Worm (Caenorhabditis elegans): ENCODE measurements around the gene lro-1.

Gene lro-1

ce11 chrX:6247869-6248268 lies 24.0 kb upstream of the lro-1 start:
- TF ChIP-seq T22C8.4 (GFP tag; IDR thresholded peaks at IDR 0.05) (no peak), ref-1 (GFP tag; conservative IDR thresholded peaks at IDR 0.05) (no peak), ztf-29 (GFP tag; IDR thresholded peaks at IDR 0.05) (no peak), tab-1 (GFP tag; IDR thresholded peaks at IDR 0.05) (no peak), flt-1 (GFP tag; IDR thresholded peaks at IDR 0.05) (no peak)

ce11 chrX:6248778-6249658 lies 22.9 kb upstream of the lro-1 start:
- TF ChIP-seq ztf-29 (GFP tag; IDR thresholded peaks at IDR 0.05) (no peak), med-1 (GFP tag; optimal IDR thresholded peaks at IDR 0.05; ENCODE audit: insufficient read depth) (no peak), flt-1 (GFP tag; IDR thresholded peaks at IDR 0.05) (no peak), cog-1 (tag; optimal IDR thresholded peaks at IDR 0.05) (no peak), ztf-23 (GFP tag; IDR thresholded peaks at IDR 0.05) (no peak), klf-2 (GFP tag; conservative IDR thresholded peaks at IDR 0.05) (no peak), ref-1 (GFP tag; conservative IDR thresholded peaks at IDR 0.05) (no peak), T22C8.4 (GFP tag; IDR thresholded peaks at IDR 0.05) (no peak), tab-1 (GFP tag; IDR thresholded peaks at IDR 0.05) (no peak)

ce11 chrX:6250272-6250752 lies 21.6 kb upstream of the lro-1 start:
- TF ChIP-seq klf-2 (GFP tag; conservative IDR thresholded peaks at IDR 0.05) (no peak), ztf-23 (GFP tag; IDR thresholded peaks at IDR 0.05) (no peak), ref-1 (GFP tag; conservative IDR thresholded peaks at IDR 0.05) (no peak), ztf-29 (GFP tag; IDR thresholded peaks at IDR 0.05) (no peak)

- TF ChIP-seq cog-1 (tag; optimal IDR thresholded peaks at IDR 0.05) = no peak
- TF ChIP-seq ztf-29 (GFP tag; IDR thresholded peaks at IDR 0.05) = no peak
- TF ChIP-seq klf-2 (GFP tag; conservative IDR thresholded peaks at IDR 0.05) = no peak
- TF ChIP-seq ztf-23 (GFP tag; IDR thresholded peaks at IDR 0.05) = no peak
- no peak for TF ChIP-seq med-1 (GFP tag; optimal IDR thresholded peaks at IDR 0.05; ENCODE audit: insufficient read depth)
- TF ChIP-seq flt-1 (GFP tag; IDR thresholded peaks at IDR 0.05) = no peak
- TF ChIP-seq tab-1 (GFP tag; IDR thresholded peaks at IDR 0.05) = no peak
- no peak for TF ChIP-seq T22C8.4 (GFP tag; IDR thresholded peaks at IDR 0.05)
- TF ChIP-seq ref-1 (GFP tag; conservative IDR thresholded peaks at IDR 0.05) = no peak
Observed at ce11 chrX:6250866-6251265, 21.0 kb upstream of the lro-1 start.

ce11 chrX:6251321-6251720 lies 20.6 kb upstream of the lro-1 start:
- TF ChIP-seq tab-1 (GFP tag; IDR thresholded peaks at IDR 0.05) = 0 out of 2 replicates have a peak, but pooled peaks have one; percentile 18
- TF ChIP-seq T22C8.4 (GFP tag; IDR thresholded peaks at IDR 0.05) = no peak
- no peak for TF ChIP-seq cog-1 (tag; optimal IDR thresholded peaks at IDR 0.05)

- TF ChIP-seq ztf-23 (GFP tag; IDR thresholded peaks at IDR 0.05) (no peak), flt-1 (GFP tag; IDR thresholded peaks at IDR 0.05) (peak; percentile 36; the same call in 1 of the 2 replicates), cog-1 (tag; optimal IDR thresholded peaks at IDR 0.05) (peak; percentile 10), ztf-29 (GFP tag; IDR thresholded peaks at IDR 0.05) (no peak), klf-2 (GFP tag; conservative IDR thresholded peaks at IDR 0.05) (no peak), ref-1 (GFP tag; conservative IDR thresholded peaks at IDR 0.05) (no peak), T22C8.4 (GFP tag; IDR thresholded peaks at IDR 0.05) (no peak), med-1 (GFP tag; optimal IDR thresholded peaks at IDR 0.05; ENCODE audit: insufficient read depth) (no peak), tab-1 (GFP tag; IDR thresholded peaks at IDR 0.05) (no peak)
Observed at ce11 chrX:6251947-6252617, 19.8 kb upstream of the lro-1 start.

ce11 chrX:6252752-6253151 lies 19.1 kb upstream of the lro-1 start:
- TF ChIP-seq cog-1 (tag; optimal IDR thresholded peaks at IDR 0.05) = no peak
- no peak for TF ChIP-seq tab-1 (GFP tag; IDR thresholded peaks at IDR 0.05)
- TF ChIP-seq ztf-29 (GFP tag; IDR thresholded peaks at IDR 0.05) = no peak
- no peak for TF ChIP-seq flt-1 (GFP tag; IDR thresholded peaks at IDR 0.05)
- no peak for TF ChIP-seq ztf-23 (GFP tag; IDR thresholded peaks at IDR 0.05)
- no peak for TF ChIP-seq ref-1 (GFP tag; conservative IDR thresholded peaks at IDR 0.05)

- TF ChIP-seq ztf-23 (GFP tag; IDR thresholded peaks at IDR 0.05) (no peak), ztf-29 (GFP tag; IDR thresholded peaks at IDR 0.05) (no peak), med-1 (GFP tag; optimal IDR thresholded peaks at IDR 0.05; ENCODE audit: insufficient read depth) (no peak), cog-1 (tag; optimal IDR thresholded peaks at IDR 0.05) (no peak), ref-1 (GFP tag; conservative IDR thresholded peaks at IDR 0.05) (no peak), tab-1 (GFP tag; IDR thresholded peaks at IDR 0.05) (no peak), T22C8.4 (GFP tag; IDR thresholded peaks at IDR 0.05) (no peak), klf-2 (GFP tag; conservative IDR thresholded peaks at IDR 0.05) (no peak)
Observed at ce11 chrX:6253160-6253559, 18.7 kb upstream of the lro-1 start.

- TF ChIP-seq cog-1 (tag; optimal IDR thresholded peaks at IDR 0.05) (no peak), med-1 (GFP tag; optimal IDR thresholded peaks at IDR 0.05; ENCODE audit: insufficient read depth) (no peak), tab-1 (GFP tag; IDR thresholded peaks at IDR 0.05) (no peak), ref-1 (GFP tag; conservative IDR thresholded peaks at IDR 0.05) (no peak), ztf-29 (GFP tag; IDR thresholded peaks at IDR 0.05) (no peak), ztf-23 (GFP tag; IDR thresholded peaks at IDR 0.05) (no peak), klf-2 (GFP tag; conservative IDR thresholded peaks at IDR 0.05) (no peak), T22C8.4 (GFP tag; IDR thresholded peaks at IDR 0.05) (no peak), flt-1 (GFP tag; IDR thresholded peaks at IDR 0.05) (no peak)
Observed at ce11 chrX:6253566-6253898, 18.4 kb upstream of the lro-1 start.

Data from whole organism, midembryonic.